1 worm cellular context compared by ENCODE assay signal in genomic region chrIII:2652704-2653566, ce11.
TF ChIP-seq lines count a peak whose summit lies in the region.

No protein-coding gene starts in this region.

TF ChIP-seq in whole organism, L4 larva, 104 proteins besides CTCF, POLR2A, EP300 and RAD21 (continued from another document):
- no peak for TF ChIP-seq mdl-1 (tag; optimal IDR thresholded peaks at IDR 0.05; lab: Kevin White, UChicago)
- no peak for TF ChIP-seq pha-4 (GFP tag; IDR thresholded peaks at IDR 0.05; lab: Robert Waterston, UW)
- TF ChIP-seq pha-4 (tag; optimal IDR thresholded peaks at IDR 0.05; lab: Kevin White, UChicago), result peak; percentile 36
- TF ChIP-seq spr-1 (tag; optimal IDR thresholded peaks at IDR 0.05; lab: Kevin White, UChicago), result no peak
- peak; percentile 60 for TF ChIP-seq hlh-11 (tag; optimal IDR thresholded peaks at IDR 0.05; lab: Kevin White, UChicago)
- TF ChIP-seq zip-11 (GFP tag; IDR thresholded peaks at IDR 0.05; lab: Robert Waterston, UW), result no peak
- TF ChIP-seq set-16 (GFP tag; IDR thresholded peaks at IDR 0.05; lab: Robert Waterston, UW), result no peak
- no peak for TF ChIP-seq mes-2 (tag; optimal IDR thresholded peaks at IDR 0.05; lab: Kevin White, UChicago; ENCODE audit: poor library complexity, severe bottlenecking)
- no peak for TF ChIP-seq dve-1 (tag; optimal IDR thresholded peaks at IDR 0.05; lab: Kevin White, UChicago; ENCODE audit: insufficient read depth)
- no peak for TF ChIP-seq fkh-10 (GFP tag; optimal IDR thresholded peaks at IDR 0.05; lab: Kevin White, UChicago)
- 0 out of 2 replicates have a peak, but pooled peaks have one; percentile 5 for TF ChIP-seq tra-1 (GFP tag; IDR thresholded peaks at IDR 0.05; lab: Robert Waterston, UW)
- no peak for TF ChIP-seq nhr-41 (GFP tag; IDR thresholded peaks at IDR 0.05; lab: Robert Waterston, UW)
- TF ChIP-seq tag-97 (GFP tag; IDR thresholded peaks at IDR 0.05; lab: Robert Waterston, UW), result no peak
- no peak for TF ChIP-seq hmg-1.1 (GFP tag; IDR thresholded peaks at IDR 0.05; lab: Robert Waterston, UW)
- TF ChIP-seq aly-2 (tag; optimal IDR thresholded peaks at IDR 0.05; lab: Kevin White, UChicago), result no peak
- TF ChIP-seq pqm-1 (tag; optimal IDR thresholded peaks at IDR 0.05; lab: Kevin White, UChicago), result peak; percentile 16
TF ChIP-seq in whole organism, L4 larva: peak in this region for 5.
